Fruit fly (Drosophila melanogaster) whole organism, adult: ENCODE results near the gene CG9338.
A peak's percentile ranks its signal among the peaks of the same experiment; 100 is the strongest.

ENCODE experiments used
- CG14711 ChIP-seq: fragments of 200-800 bp; sonication (Bioruptor generic); optimal IDR thresholded peaks from 2 replicates; lab custom pipeline; 2018; ENCODE audit warnings: missing biosample characterization, mild to moderate bottlenecking, missing genetic modification characterization, moderate library complexity
- CG33017 ChIP-seq: fragments of 200-800 bp; sonication (Bioruptor generic); optimal IDR thresholded peaks from 2 replicates; lab custom pipeline; 2018; ENCODE audit warnings: missing biosample characterization, mild to moderate bottlenecking, missing genetic modification characterization, moderate library complexity
- CG5204 ChIP-seq: fragments of 200-800 bp; sonication (Bioruptor generic); optimal IDR thresholded peaks from 2 replicates; lab custom pipeline; 2016; ENCODE audit warnings: missing biosample characterization, missing genetic modification characterization
- CG7101 ChIP-seq: fragments of 200-800 bp; sonication (Bioruptor generic); optimal IDR thresholded peaks from 2 replicates; lab custom pipeline; 2018; ENCODE audit warnings: missing biosample characterization, mild to moderate bottlenecking, missing genetic modification characterization, moderate library complexity
- Clk ChIP-seq: fragments of 200-800 bp; sonication (Bioruptor generic); optimal IDR thresholded peaks from 2 replicates; lab custom pipeline; 2017; ENCODE audit warnings: missing biosample characterization, missing genetic modification characterization
- Crg-1 ChIP-seq: fragments of 200-800 bp; sonication (Bioruptor generic); optimal IDR thresholded peaks from 2 replicates; lab custom pipeline; 2016; ENCODE audit warnings: missing biosample characterization, missing genetic modification characterization
- bab1 ChIP-seq: fragments of 200-800 bp; sonication (Bioruptor generic); optimal IDR thresholded peaks from 3 replicates; lab custom pipeline; 2019; ENCODE audit warnings: missing biosample characterization, mild to moderate bottlenecking, missing genetic modification characterization, moderate library complexity
- cnc ChIP-seq, 2 experiments: fragments of >200 bp; optimal IDR thresholded peaks; 2 replicates each; lab custom pipeline; 2017
- kay ChIP-seq: fragments of 200-800 bp; sonication (Bioruptor generic); peaks from one replicate; lab custom pipeline; 2016; ENCODE audit warnings: missing biosample characterization, missing genetic modification characterization, borderline replicate concordance
- ovo ChIP-seq: fragments of 200-800 bp; sonication (Bioruptor generic); optimal IDR thresholded peaks from 2 replicates; lab custom pipeline; 2016; ENCODE audit warnings: missing biosample characterization, missing genetic modification characterization
- pad ChIP-seq: fragments of 200-800 bp; sonication (Bioruptor generic); optimal IDR thresholded peaks from 3 replicates; lab custom pipeline; 2017; ENCODE audit warnings: missing biosample characterization, missing genetic modification characterization, mild to moderate bottlenecking, moderate library complexity, missing genetic modification reagents
- tj ChIP-seq: fragments of 200-800 bp; sonication (Bioruptor generic); optimal IDR thresholded peaks from 3 replicates; lab custom pipeline; 2017; ENCODE audit warnings: missing biosample characterization, mild to moderate bottlenecking, missing genetic modification characterization, moderate library complexity
- toe ChIP-seq: fragments of 200-800 bp; sonication (Bioruptor generic); optimal IDR thresholded peaks from 2 replicates; lab custom pipeline; 2016; ENCODE audit warnings: missing biosample characterization, missing genetic modification characterization

DNA sequence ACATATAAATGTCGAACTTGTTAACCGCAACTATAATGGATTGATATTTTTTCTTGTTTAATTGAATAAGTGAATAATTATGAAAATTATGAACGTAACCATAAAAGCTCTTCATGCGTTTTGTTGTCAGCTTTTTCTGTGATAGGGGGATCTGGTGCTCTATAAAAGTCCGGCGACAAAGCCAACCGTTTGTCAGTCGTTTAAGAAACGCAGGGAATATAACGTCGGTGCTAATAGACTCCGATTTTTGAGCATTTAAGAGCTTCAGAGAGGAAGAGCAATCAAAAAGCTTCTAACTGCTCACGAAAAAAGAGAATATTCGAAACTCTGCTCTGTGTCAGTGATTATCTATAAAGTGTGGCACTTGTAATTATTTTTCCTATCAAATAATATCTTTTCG is 34.0 kb upstream of the CG9338 start, which contains the start of gene CG31674:
- TF ChIP-seq Clk (GFP tag; lab: Kevin White, UChicago) (no peak), kay (GFP tag; lab: Kevin White, UChicago) (no peak), toe (GFP tag; lab: Kevin White, UChicago) (no peak), CG7101 (tag; lab: Kevin White, UChicago) (no peak), ovo (GFP tag; lab: Kevin White, UChicago) (no peak), pad (GFP tag; lab: Kevin White, UChicago) (no peak), CG33017 (tag; lab: Kevin White, UChicago) (peak; percentile 25), bab1 (peak; percentile 72), CG14711 (no peak), Crg-1 (GFP tag; lab: Kevin White, UChicago) (no peak), cnc (optimal IDR thresholded peaks at IDR 0.05; lab: Kevin White, UChicago) (no peak), CG5204 (no peak), tj (GFP tag; lab: Kevin White, UChicago) (peak; percentile 1)
